Worm (Caenorhabditis elegans): ENCODE measurements around the gene math-31.

The math-31 gene

ce11 chrII:1945093-1945492 lies 32.5 kb upstream of the math-31 start, which contains the start of gene ZK250.14:
TSS of gene ZK250.14 (minus strand) at chrII:1945193.
- TF ChIP-seq lin-1 (GFP tag; IDR thresholded peaks at IDR 0.05) (no peak), unc-62 (GFP tag; optimal IDR thresholded peaks at IDR 0.05 in 1 of 2) (no peak), unc-62 (tag; optimal IDR thresholded peaks at IDR 0.05) (no peak), vab-7 (GFP tag; IDR thresholded peaks at IDR 0.05) (no peak), pqm-1 (tag; optimal IDR thresholded peaks at IDR 0.05) (no peak), lim-7 (GFP tag; IDR thresholded peaks at IDR 0.05) (no peak), unc-130 (GFP tag; optimal IDR thresholded peaks at IDR 0.05) (no peak), skn-1 (tag; optimal IDR thresholded peaks at IDR 0.05) (no peak), dpl-1 (GFP tag; optimal IDR thresholded peaks at IDR 0.05) (no peak), lir-3 (tag; optimal IDR thresholded peaks at IDR 0.05) (no peak), lin-39 (tag; optimal IDR thresholded peaks at IDR 0.05) (no peak), F10B5.3 (tag; optimal IDR thresholded peaks at IDR 0.05) (no peak), spr-3 (GFP tag; optimal IDR thresholded peaks at IDR 0.05) (no peak), tag-97 (GFP tag; IDR thresholded peaks at IDR 0.05) (no peak), D1046.2 (GFP tag; IDR thresholded peaks at IDR 0.05) (no peak), nhr-28 (tag; optimal IDR thresholded peaks at IDR 0.05) (no peak), zip-11 (GFP tag; IDR thresholded peaks at IDR 0.05) (no peak), ceh-20 (GFP tag; IDR thresholded peaks at IDR 0.05) (no peak), hlh-11 (tag; optimal IDR thresholded peaks at IDR 0.05) (no peak), hmg-1.1 (GFP tag; IDR thresholded peaks at IDR 0.05) (no peak), Y5F2A.4 (GFP tag; optimal IDR thresholded peaks at IDR 0.05) (no peak)

ce11 chrII:1939652-1940051 lies 27.0 kb upstream of the math-31 start, which contains the start of gene ZK250.13:
TSS of gene ZK250.13 (minus strand) at chrII:1939752.
- TF ChIP-seq arid-1 (GFP tag; conservative IDR thresholded peaks at IDR 0.05) = no peak
- TF ChIP-seq php-3 (GFP tag; IDR thresholded peaks at IDR 0.05) = peak; percentile 78
- no peak for TF ChIP-seq nhr-10 (tag; optimal IDR thresholded peaks at IDR 0.05)
- TF ChIP-seq madf-5 (GFP tag; IDR thresholded peaks at IDR 0.05) = no peak
- no peak for TF ChIP-seq ztf-11 (tag; optimal IDR thresholded peaks at IDR 0.05)
- TF ChIP-seq tra-1 (GFP tag; IDR thresholded peaks at IDR 0.05) = no peak
- no peak for TF ChIP-seq F10B5.3 (tag; optimal IDR thresholded peaks at IDR 0.05)

DNA sequence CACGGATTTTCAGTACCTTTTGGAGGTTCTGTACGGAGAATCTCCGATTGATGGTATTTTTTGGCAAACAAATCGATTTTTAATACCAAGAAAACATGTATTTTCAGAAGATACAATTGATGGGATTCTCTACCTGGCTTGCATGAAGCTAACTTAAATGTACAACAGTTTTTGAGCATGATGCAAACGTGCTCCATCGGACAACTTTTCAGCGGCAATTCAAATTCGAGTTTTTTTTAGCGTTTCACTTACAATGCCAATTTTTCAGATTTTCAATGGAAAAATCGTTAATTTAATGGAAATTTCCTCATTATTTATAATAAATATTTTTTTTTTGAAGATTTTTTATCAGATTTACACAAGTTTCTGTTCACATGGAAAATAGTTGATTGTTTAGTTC lies 15.9 kb upstream of the math-31 start:
- peak; percentile 30; the same call in 1 of the 2 replicates for TF ChIP-seq lin-38 (GFP tag; IDR thresholded peaks at IDR 0.05)
- peak; percentile 25 for TF ChIP-seq aha-1 (tag)
- TF ChIP-seq lin-39 (tag; optimal IDR thresholded peaks at IDR 0.05) = no peak
- no peak for TF ChIP-seq nhr-6 (tag; optimal IDR thresholded peaks at IDR 0.05)
- no peak for TF ChIP-seq lim-7 (GFP tag; IDR thresholded peaks at IDR 0.05)
- TF ChIP-seq pha-4 (GFP tag; IDR thresholded peaks at IDR 0.05) = no peak
- no peak for TF ChIP-seq pha-4 (tag; optimal IDR thresholded peaks at IDR 0.05)
- TF ChIP-seq arid-1 (GFP tag; conservative IDR thresholded peaks at IDR 0.05) = no peak

ce11 chrII:1926162-1926561 lies 13.5 kb upstream of the math-31 start, which contains the start of gene F52C6.2:
TSS of gene F52C6.2 (plus strand) at chrII:1926462.
- TF ChIP-seq nhr-76 (tag; optimal IDR thresholded peaks at IDR 0.05) = no peak
- no peak for TF ChIP-seq F37D6.2 (tag; optimal IDR thresholded peaks at IDR 0.05)
- no peak for TF ChIP-seq sdz-12 (GFP tag; optimal IDR thresholded peaks at IDR 0.05)
- no peak for TF ChIP-seq arid-1 (GFP tag; conservative IDR thresholded peaks at IDR 0.05)
- no peak for TF ChIP-seq duxl-1 (tag; optimal IDR thresholded peaks at IDR 0.05; ENCODE audit: poor library complexity)
- no peak for TF ChIP-seq nhr-102 (tag; optimal IDR thresholded peaks at IDR 0.05)
- TF ChIP-seq nhr-25 (tag; optimal IDR thresholded peaks at IDR 0.05; ENCODE audit: borderline replicate concordance, insufficient read depth) = no peak
- TF ChIP-seq madf-5 (GFP tag; IDR thresholded peaks at IDR 0.05) = no peak
- TF ChIP-seq D1046.2 (GFP tag; IDR thresholded peaks at IDR 0.05) = no peak
- no peak for TF ChIP-seq mdl-1 (tag; optimal IDR thresholded peaks at IDR 0.05)
- TF ChIP-seq ctbp-1 (GFP tag; IDR thresholded peaks at IDR 0.05) = no peak
- no peak for TF ChIP-seq nhr-77 (tag; optimal IDR thresholded peaks at IDR 0.05)
- TF ChIP-seq hlh-30 (tag; optimal IDR thresholded peaks at IDR 0.05; ENCODE audit: insufficient read depth) = no peak

Data from whole organism, L4 larva.